Fruit fly (Drosophila melanogaster) whole organism, wandering third instar larva: Measurements from ENCODE around the gene Srlp.

Experiments used
- Abd-B ChIP-seq: fragments of >200 bp; optimal IDR thresholded peaks from 2 replicates; lab custom pipeline; 2017; ENCODE audit warnings: missing biosample characterization, missing genetic modification characterization
- CG9705 ChIP-seq: fragments of 200-800 bp; sonication (Bioruptor generic); optimal IDR thresholded peaks from 2 replicates; lab custom pipeline; 2018; ENCODE audit warnings: missing biosample characterization, mild to moderate bottlenecking, missing genetic modification characterization
- CrebA ChIP-seq: fragments of 200-800 bp; sonication (Bioruptor generic); optimal IDR thresholded peaks from 2 replicates; lab custom pipeline; 2016; ENCODE audit warnings: missing biosample characterization, mild to moderate bottlenecking, missing genetic modification characterization, borderline replicate concordance
- Dfd ChIP-seq: fragments of >200 bp; optimal IDR thresholded peaks from 2 replicates; lab custom pipeline; 2017; ENCODE audit warnings: missing biosample characterization, missing genetic modification characterization
- Dif ChIP-seq: fragments of 200-275, 200-300 bp; sonication (Bioruptor generic); optimal IDR thresholded peaks from 2 replicates; lab custom pipeline; 2018; ENCODE audit warnings: missing biosample characterization, missing genetic modification characterization; ENCODE audit not compliant: partially characterized antibody
- GATAd ChIP-seq: sonication (Bioruptor generic); optimal IDR thresholded peaks from 2 replicates; lab custom pipeline; 2016; ENCODE audit warnings: missing biosample characterization, missing genetic modification characterization
- HLH106 ChIP-seq: fragments of 200-800 bp; optimal IDR thresholded peaks from 3 replicates; lab custom pipeline; 2019; ENCODE audit warnings: missing biosample characterization, mild to moderate bottlenecking, missing genetic modification characterization, moderate library complexity
- Hnf4 ChIP-seq: fragments of 200-800 bp; sonication (Bioruptor generic); optimal IDR thresholded peaks from 2 replicates; lab custom pipeline; 2016; ENCODE audit warnings: missing biosample characterization, mild to moderate bottlenecking, missing genetic modification characterization
- Hr83 ChIP-seq: fragments of 200-300 bp; sonication (Bioruptor generic); optimal IDR thresholded peaks from 2 replicates; lab custom pipeline; 2016; ENCODE audit warnings: missing biosample characterization, mild to moderate bottlenecking, missing genetic modification characterization, moderate library complexity; ENCODE audit not compliant: poor library complexity, severe bottlenecking
- Mio ChIP-seq: sonication (Bioruptor generic); optimal IDR thresholded peaks from 2 replicates; lab custom pipeline; 2016; ENCODE audit warnings: missing biosample characterization, missing genetic modification characterization
- Myc ChIP-seq: fragments of >200 bp; optimal IDR thresholded peaks from 2 replicates; lab custom pipeline; 2017
- N ChIP-seq: fragments of >200 bp; optimal IDR thresholded peaks from 2 replicates; lab custom pipeline; 2018; ENCODE audit warnings: missing biosample characterization, missing external identifiers, missing genetic modification characterization
- OdsH ChIP-seq: fragments of 200-800 bp; sonication (Bioruptor generic); optimal IDR thresholded peaks from 2 replicates; lab custom pipeline; 2016; ENCODE audit warnings: missing biosample characterization, mild to moderate bottlenecking, missing genetic modification characterization
- Rel ChIP-seq, 2 experiments: fragments of 200-800 bp; sonication (Bioruptor generic) in 1 of 2; optimal IDR thresholded peaks; 2 replicates in 1 of 2; 3 replicates in 1 of 2; lab custom pipeline; 2016 to 2019; ENCODE audit warnings: mild to moderate bottlenecking in 2 of 2, missing biosample characterization in 2 of 2, missing genetic modification characterization in 2 of 2, moderate library complexity in 1 of 2
- Sp1 ChIP-seq: fragments of 200-800 bp; sonication (Bioruptor generic); optimal IDR thresholded peaks from 3 replicates; lab custom pipeline; 2019; ENCODE audit warnings: missing biosample characterization, mild to moderate bottlenecking, missing genetic modification characterization, moderate library complexity
- Vsx2 ChIP-seq: fragments of 200-300, 225-300 bp; sonication (Bioruptor generic); optimal IDR thresholded peaks from 2 replicates; lab custom pipeline; 2018; ENCODE audit warnings: missing biosample characterization, missing genetic modification characterization; ENCODE audit not compliant: partially characterized antibody
- br ChIP-seq: fragments of 200-800 bp; sonication (Bioruptor generic); optimal IDR thresholded peaks from 2 replicates; lab custom pipeline; 2016; ENCODE audit warnings: missing biosample characterization, missing genetic modification characterization
- brk ChIP-seq: fragments of 200-800 bp; sonication (Bioruptor generic); optimal IDR thresholded peaks from 2 replicates; lab custom pipeline; 2016; ENCODE audit warnings: missing biosample characterization, mild to moderate bottlenecking, missing genetic modification characterization
- dmrt93B ChIP-seq: fragments of 200-800 bp; sonication (Bioruptor generic); optimal IDR thresholded peaks from 2 replicates; lab custom pipeline; 2018; ENCODE audit warnings: missing biosample characterization, mild to moderate bottlenecking, missing genetic modification characterization
- dsf ChIP-seq: sonication (Bioruptor generic); optimal IDR thresholded peaks from 2 replicates; lab custom pipeline; 2016; ENCODE audit warnings: missing biosample characterization, missing genetic modification characterization, borderline replicate concordance
- ey ChIP-seq: fragments of 200-800 bp; sonication (Bioruptor generic); optimal IDR thresholded peaks from 2 replicates; lab custom pipeline; 2016; ENCODE audit warnings: missing biosample characterization, missing genetic modification characterization
- foxo ChIP-seq, 2 experiments: fragments of 200-800 bp; sonication (Bioruptor generic); optimal IDR thresholded peaks; 2 replicates in 1 of 2; 3 replicates in 1 of 2; lab custom pipeline; 2016 to 2017; ENCODE audit warnings: missing biosample characterization in 2 of 2, missing genetic modification characterization in 2 of 2
- fru ChIP-seq: fragments of 200-800 bp; sonication (Bioruptor generic); optimal IDR thresholded peaks from 3 replicates; lab custom pipeline; 2016; ENCODE audit warnings: missing biosample characterization, mild to moderate bottlenecking, missing genetic modification characterization
- h ChIP-seq: fragments of 200-800 bp; sonication (Bioruptor generic); optimal IDR thresholded peaks from 3 replicates; lab custom pipeline; 2016; ENCODE audit warnings: missing biosample characterization, mild to moderate bottlenecking, missing genetic modification characterization
- jim ChIP-seq: fragments of 175-275, 200-325 bp; sonication (Bioruptor generic); optimal IDR thresholded peaks from 2 replicates; lab custom pipeline; 2016; ENCODE audit warnings: missing biosample characterization, mild to moderate bottlenecking, missing genetic modification characterization
- lola ChIP-seq: fragments of >200 bp; optimal IDR thresholded peaks from 2 replicates; lab custom pipeline; 2017; ENCODE audit warnings: missing biosample characterization, missing genetic modification characterization
- pan ChIP-seq: fragments of >200 bp; optimal IDR thresholded peaks from 2 replicates; lab custom pipeline; 2017
- psq ChIP-seq: fragments of 200-800 bp; sonication (Bioruptor generic); optimal IDR thresholded peaks from 3 replicates; lab custom pipeline; 2017; ENCODE audit warnings: missing biosample characterization, mild to moderate bottlenecking, missing genetic modification characterization, moderate library complexity
- rgr ChIP-seq: fragments of 200-800 bp; sonication (Bioruptor generic); optimal IDR thresholded peaks from 3 replicates; lab custom pipeline; 2016; ENCODE audit warnings: missing biosample characterization, mild to moderate bottlenecking, missing genetic modification characterization
- sage ChIP-seq: fragments of 200-800 bp; sonication (Bioruptor generic); optimal IDR thresholded peaks from 2 replicates; lab custom pipeline; 2016; ENCODE audit warnings: missing biosample characterization, mild to moderate bottlenecking, missing genetic modification characterization
- tai ChIP-seq: sonication (Bioruptor generic); optimal IDR thresholded peaks from 2 replicates; lab custom pipeline; 2016; ENCODE audit warnings: missing biosample characterization, missing genetic modification characterization
- usp ChIP-seq: fragments of >200 bp; optimal IDR thresholded peaks from 2 replicates; lab custom pipeline; 2017; ENCODE audit warnings: missing biosample characterization, missing genetic modification characterization
- woc ChIP-seq: sonication (Bioruptor generic); optimal IDR thresholded peaks from 2 replicates; lab custom pipeline; 2016; ENCODE audit warnings: missing biosample characterization, mild to moderate bottlenecking, missing genetic modification characterization

Srlp gene

DNA sequence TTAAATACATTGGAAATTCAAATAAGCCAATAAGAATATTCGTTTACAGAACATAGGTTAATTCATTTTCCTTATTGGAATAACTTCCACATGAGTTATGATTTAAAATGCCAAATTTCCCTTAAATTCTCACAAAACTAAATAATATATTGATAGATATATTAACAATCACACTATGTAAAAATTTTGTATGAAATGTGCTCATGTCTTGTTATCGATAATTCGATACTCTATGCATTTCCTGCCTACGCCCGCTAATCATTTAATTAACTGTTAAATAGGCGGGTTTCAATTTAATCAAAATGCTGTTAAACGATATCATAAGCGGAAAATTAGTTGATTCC lies 7.6 kb upstream of the Srlp start, which contains the start of gene NANS:
Gene NANS, plus strand, starts transcription at position 269 of the 344 bp plus-strand sequence.
- no peak for TF ChIP-seq Abd-B (GFP tag; lab: Kevin White, UChicago)
- no peak for TF ChIP-seq N (GFP tag; lab: Kevin White, UChicago)
- TF ChIP-seq, all 38 proteins: peak for 0

DNA sequence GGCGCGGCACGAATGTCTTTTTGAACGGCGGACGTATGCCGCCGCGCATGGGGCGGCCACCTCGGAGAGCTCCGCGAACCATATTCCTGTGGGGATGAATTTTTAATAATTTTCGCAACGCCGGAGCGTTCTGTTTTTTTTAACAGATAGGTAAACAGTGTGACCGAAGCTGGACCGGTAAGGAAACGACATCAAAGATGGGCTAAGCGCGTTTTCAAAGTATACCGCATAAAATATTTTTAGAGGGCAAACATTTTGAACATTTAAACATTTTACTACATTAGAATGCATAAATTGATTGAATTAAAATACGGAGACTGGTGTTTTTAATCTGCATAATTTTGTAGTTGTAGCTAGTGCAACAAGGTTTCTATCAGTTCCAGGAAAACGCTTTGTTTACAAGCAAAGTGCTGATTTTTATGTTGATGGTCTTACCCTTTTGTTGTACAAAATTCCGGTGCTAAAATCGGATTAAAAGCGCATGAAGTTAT lies 4.7 kb upstream of the Srlp start, which contains the start of the genes CG5641 and CG5245:
Gene CG5641, minus strand, starts transcription at position 163 of the 491 bp plus-strand sequence.
Gene CG5245, plus strand, starts transcription at position 441 of the 491 bp plus-strand sequence.
- TF ChIP-seq Rel (GFP tag; optimal IDR thresholded peaks at IDR 0.05; lab: Kevin White, UChicago) (no peak), Rel (tag; optimal IDR thresholded peaks at IDR 0.05; lab: Kevin White, UChicago) (peak; percentile 66), Dfd (GFP tag; lab: Kevin White, UChicago) (no peak), GATAd (no peak)

DNA sequence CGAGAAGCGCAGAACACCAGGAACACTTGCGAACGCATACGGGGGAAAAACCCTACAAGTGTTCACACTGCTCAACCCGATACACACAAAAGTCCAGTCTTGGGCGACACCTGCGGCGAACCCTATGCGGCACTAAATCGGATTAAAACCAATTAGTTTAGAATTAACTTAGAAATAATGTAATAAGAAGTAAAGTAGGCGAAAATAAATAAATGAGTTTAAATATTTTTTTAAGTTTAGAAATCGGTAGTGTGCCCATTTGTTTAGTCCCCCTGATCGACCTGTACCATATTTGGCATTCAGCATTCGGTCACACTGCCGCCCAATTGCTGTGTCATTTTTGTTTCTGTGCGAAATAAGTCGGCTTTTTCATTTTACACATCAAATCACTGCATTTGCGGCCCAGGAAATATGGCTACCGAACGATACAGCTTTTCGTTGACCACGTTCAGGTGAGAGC lies 2.8 kb upstream of the Srlp start, which contains the start of gene Prosalpha2:
Gene Prosalpha2, plus strand, starts transcription at position 292 of the 460 bp plus-strand sequence.
- TF ChIP-seq rgr (GFP tag; lab: Kevin White, UChicago) = peak; percentile 29
- peak; percentile 28 for TF ChIP-seq ey (GFP tag; lab: Kevin White, UChicago)
- no peak for TF ChIP-seq Rel (GFP tag; optimal IDR thresholded peaks at IDR 0.05; lab: Kevin White, UChicago)
- peak; percentile 99 for TF ChIP-seq Rel (tag; optimal IDR thresholded peaks at IDR 0.05; lab: Kevin White, UChicago)
- no peak for TF ChIP-seq Dif (GFP tag; lab: Kevin White, UChicago)
- TF ChIP-seq foxo (GFP tag; optimal IDR thresholded peaks at IDR 0.05; lab: Kevin White, UChicago) = peak in 1 of 2 experiments; percentile 48
- TF ChIP-seq pan (lab: Kevin White, UChicago) = no peak
- peak; percentile 9 for TF ChIP-seq Sp1
- no peak for TF ChIP-seq tai (GFP tag; lab: Kevin White, UChicago)
- peak; percentile 12 for TF ChIP-seq psq (GFP tag; lab: Kevin White, UChicago)
- TF ChIP-seq HLH106 (tag; lab: Kevin White, UChicago) = peak; percentile 11
- no peak for TF ChIP-seq lola
- no peak for TF ChIP-seq Mio
- TF ChIP-seq Myc (lab: Kevin White, UChicago) = peak; percentile 38

DNA sequence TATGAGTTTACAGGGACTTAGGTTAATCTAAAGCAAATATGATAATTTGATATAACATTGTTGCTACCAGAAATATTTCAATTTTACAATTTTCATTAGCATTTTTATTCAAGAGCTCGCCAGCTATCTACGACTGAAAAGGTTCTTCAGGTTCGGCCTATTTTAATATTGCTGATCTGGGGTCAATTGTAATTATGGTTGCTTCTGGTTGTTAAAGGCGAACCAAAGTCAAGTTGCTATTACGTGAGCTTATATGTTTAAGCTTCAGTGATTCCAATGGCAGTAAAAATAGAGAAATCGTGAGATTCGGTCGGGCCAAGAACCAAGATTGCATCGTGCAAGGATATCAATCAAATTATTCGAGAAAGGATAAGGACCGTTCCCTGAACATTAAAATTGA lies 2.0 kb downstream of the Srlp start, which contains the start of gene Desat2:
Gene Desat2, plus strand, starts transcription at position 301 of the 400 bp plus-strand sequence.
- TF ChIP-seq h (no peak), Sp1 (no peak), dsf (no peak), Hnf4 (GFP tag; lab: Kevin White, UChicago) (no peak), Dif (GFP tag; lab: Kevin White, UChicago) (no peak), brk (GFP tag; lab: Kevin White, UChicago) (no peak), ey (GFP tag; lab: Kevin White, UChicago) (no peak), foxo (GFP tag; optimal IDR thresholded peaks at IDR 0.05; lab: Kevin White, UChicago) (no peak), dmrt93B (no peak), rgr (GFP tag; lab: Kevin White, UChicago) (no peak), sage (GFP tag; lab: Kevin White, UChicago) (no peak), br (GFP tag; lab: Kevin White, UChicago) (no peak), jim (GFP tag; lab: Kevin White, UChicago) (no peak)

DNA sequence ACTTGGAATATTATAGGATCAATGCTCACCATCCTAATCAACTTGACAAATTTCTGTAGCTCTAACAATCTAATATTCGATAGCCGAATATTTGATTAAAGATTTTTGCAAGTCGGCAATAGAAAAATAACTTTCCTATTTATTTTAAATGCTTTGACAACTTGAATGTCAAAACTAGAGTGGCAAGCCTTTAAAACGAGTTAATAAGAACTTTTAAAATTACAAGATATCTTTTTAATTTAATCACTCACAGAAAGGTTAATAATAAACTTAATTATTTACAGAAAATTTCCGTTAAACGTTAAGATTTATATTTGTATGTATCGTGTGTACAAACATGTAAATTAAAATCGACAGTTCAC lies 5.1 kb downstream of the Srlp start, which contains the start of the genes CG17207 and CG46427:
Gene CG17207, minus strand, starts transcription at position 101 of the 362 bp plus-strand sequence.
Gene CG46427, minus strand, starts transcription at position 101 of the 362 bp plus-strand sequence.
- TF ChIP-seq jim (GFP tag; lab: Kevin White, UChicago) = no peak
- no peak for TF ChIP-seq CG9705 (GFP tag; lab: Kevin White, UChicago)
- no peak for TF ChIP-seq tai (GFP tag; lab: Kevin White, UChicago)
- no peak for TF ChIP-seq fru
- TF ChIP-seq OdsH (GFP tag; lab: Kevin White, UChicago) = no peak
- no peak for TF ChIP-seq Hr83 (GFP tag; lab: Kevin White, UChicago)
- TF ChIP-seq rgr (GFP tag; lab: Kevin White, UChicago) = no peak
- TF ChIP-seq usp (GFP tag; lab: Kevin White, UChicago) = no peak
- TF ChIP-seq Sp1 = no peak
- TF ChIP-seq pan (lab: Kevin White, UChicago) = no peak
- no peak for TF ChIP-seq h
- no peak for TF ChIP-seq CrebA (GFP tag; lab: Kevin White, UChicago)
- no peak for TF ChIP-seq N (GFP tag; lab: Kevin White, UChicago)
- no peak for TF ChIP-seq woc (GFP tag; lab: Kevin White, UChicago)
- TF ChIP-seq Vsx2 = no peak
- TF ChIP-seq GATAd = no peak
